Worm (Caenorhabditis elegans) whole organism, young adult: Measurements from ENCODE around the gene ifg-1.

ENCODE experiments used
- ama-1 ChIP-seq, 3 experiments: fragments of 150-350 bp in 1 of 3; sonication (generic microtip) in 2 of 3; optimal IDR thresholded peaks; 2 replicates each; lab custom pipeline; 2014 to 2018; ENCODE audit warnings: missing biosample characterization in 2 of 3, missing genetic modification characterization in 2 of 3, missing genetic modification reagents in 2 of 3
- ets-4 ChIP-seq: fragments of 200-800 bp; sonication (Bioruptor generic); optimal IDR thresholded peaks from 2 replicates; lab custom pipeline; 2018; ENCODE audit warnings: mild to moderate bottlenecking, missing genetic modification characterization, missing compliant biosample characterization
- mcd-1 ChIP-seq: fragments of 200-800 bp; sonication (Bioruptor generic); IDR thresholded peaks from 2 replicates; pipeline ENCODE4 v1.3.6; 2022; ENCODE audit warnings: missing genetic modification reagents, missing genetic modification characterization, missing compliant biosample characterization
- nfya-1 ChIP-seq: sonication (generic microtip); optimal IDR thresholded peaks from 2 replicates; lab custom pipeline; 2017; ENCODE audit warnings: antibody characterized with exemption, missing compliant biosample characterization, missing genetic modification characterization, borderline replicate concordance; ENCODE audit not compliant: insufficient read depth
- pha-4 ChIP-seq: fragments of 150-350 bp; sonication (generic microtip); optimal IDR thresholded peaks from 2 replicates; lab custom pipeline; 2014; ENCODE audit warnings: missing biosample characterization, missing genetic modification reagents, missing genetic modification characterization
- unc-130 ChIP-seq: sonication (generic microtip); optimal IDR thresholded peaks from 2 replicates; lab custom pipeline; 2016; ENCODE audit warnings: missing genetic modification reagents, missing genetic modification characterization, missing compliant biosample characterization

DNA sequence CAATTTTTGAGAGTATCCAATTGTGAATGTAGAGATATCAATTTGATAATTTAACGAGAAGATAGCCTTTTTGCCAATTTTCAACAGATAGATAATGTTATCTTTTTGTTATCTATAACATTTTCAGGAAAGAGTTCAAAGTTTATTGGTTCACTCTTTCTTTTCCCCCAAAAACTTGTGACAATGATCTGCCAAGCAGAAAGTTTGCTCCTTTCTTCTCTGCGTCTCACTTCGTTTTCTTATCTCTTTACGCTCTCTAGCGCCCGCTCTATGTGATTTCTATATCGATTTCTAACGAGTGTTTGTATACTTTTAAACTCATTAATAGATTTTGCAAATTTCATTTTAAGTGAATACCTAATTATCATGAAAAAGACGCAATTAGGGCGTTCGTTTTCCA is 9.5 kb downstream of the ifg-1 start:
- TF ChIP-seq ets-4 (GFP tag; lab: Kevin White, UChicago) (no peak), nfya-1 (tag; lab: Kevin White, UChicago) (no peak), mcd-1 (GFP tag; lab: Robert Waterston, UW) (no peak), unc-130 (no peak), pha-4 (tag; lab: Kevin White, UChicago) (no peak), ama-1 (optimal IDR thresholded peaks at IDR 0.05; lab: Kevin White, UChicago) (no peak), ama-1 (GFP tag; optimal IDR thresholded peaks at IDR 0.05; lab: Kevin White, UChicago) (no peak)
